Worm (Caenorhabditis elegans) whole organism, L3 larva: ENCODE data around the gene cyp-33C3.

Experiments
- daf-12 ChIP-seq: fragments of 150-350 bp; optimal IDR thresholded peaks from 2 replicates; lab custom pipeline; 2014; ENCODE audit warnings: missing biosample characterization, missing genetic modification reagents, missing genetic modification characterization
- elt-3 ChIP-seq, 3 experiments: fragments of 150-350 bp in 1 of 3; sonication (generic microtip) in 2 of 3; optimal IDR thresholded peaks; 2 replicates in 2 of 3; 4 replicates in 1 of 3; lab custom pipeline; 2014 to 2017; ENCODE audit warnings: missing biosample characterization in 3 of 3, missing genetic modification characterization in 3 of 3
- lin-39 ChIP-seq: fragments of 150-350 bp; optimal IDR thresholded peaks from 2 replicates; lab custom pipeline; 2018; ENCODE audit warnings: missing biosample characterization, missing genetic modification reagents, missing genetic modification characterization
- snpc-4 ChIP-seq: fragments of 150-350 bp; optimal IDR thresholded peaks from 2 replicates; lab custom pipeline; 2014; ENCODE audit warnings: missing biosample characterization, missing genetic modification characterization
- tbx-2 ChIP-seq: sonication (generic microtip); optimal IDR thresholded peaks from 2 replicates; lab custom pipeline; 2016; ENCODE audit warnings: mild to moderate bottlenecking, missing genetic modification characterization, missing compliant biosample characterization
- unc-39 ChIP-seq: sonication (generic microtip); optimal IDR thresholded peaks from 4 replicates; lab custom pipeline; 2017; ENCODE audit warnings: missing biosample characterization, missing genetic modification characterization

ce11 chrV:2214428-2215038 lies 28.0 kb upstream of the cyp-33C3 start, which contains the start of gene nhr-184:
- TF ChIP-seq lin-39 (tag; lab: Kevin White, UChicago) (no peak), snpc-4 (tag; lab: Kevin White, UChicago) (no peak), tbx-2 (tag; lab: Kevin White, UChicago) (no peak), daf-12 (tag; lab: Kevin White, UChicago) (no peak), unc-39 (tag; lab: Kevin White, UChicago) (no peak), elt-3 (tag; optimal IDR thresholded peaks at IDR 0.05; lab: Kevin White, UChicago) (no peak)
